Fruit fly (Drosophila melanogaster): Measurements from ENCODE around the gene CG14313.

Gene CG14313

DNA sequence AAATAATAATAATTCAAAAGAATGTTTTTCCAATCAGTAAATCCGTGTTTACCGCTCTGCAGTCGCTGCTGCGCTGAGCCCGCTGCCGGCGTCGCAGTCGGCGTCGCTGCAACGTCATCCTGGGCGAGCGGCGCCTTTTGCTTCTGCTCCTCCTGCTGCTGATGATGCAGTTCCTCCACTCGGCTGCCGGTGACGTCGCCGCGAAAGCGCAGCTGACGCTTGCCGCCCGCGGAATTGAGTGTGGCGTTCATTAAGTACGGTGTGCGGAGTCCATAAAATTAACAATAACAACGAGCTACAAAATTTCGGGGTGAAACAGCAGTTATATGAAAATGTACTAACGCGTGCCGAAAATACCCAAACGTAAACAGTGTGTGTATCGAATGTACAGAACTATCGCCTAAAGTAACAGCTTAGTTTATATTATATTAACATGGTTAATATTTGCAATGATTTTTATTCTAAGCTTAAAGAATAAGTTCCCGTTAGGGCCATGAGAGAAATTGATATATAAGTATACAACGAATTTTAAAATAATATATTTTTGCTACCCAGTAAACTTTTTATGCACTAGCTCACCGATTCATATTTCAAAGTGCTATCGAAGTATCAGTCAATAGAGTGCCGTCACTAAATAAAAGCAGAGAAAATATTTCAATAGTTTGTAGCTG lies 27.6 kb downstream of the CG14313 start, which contains the start of the genes CG7218 and Cbp20 (continued):
- peak; percentile 65 for TF ChIP-seq CG6689 (GFP tag; IDR thresholded peaks at IDR 0.05)
- TF ChIP-seq CG6791 (GFP tag; IDR thresholded peaks at IDR 0.05; ENCODE audit: partially characterized antibody), result peak; percentile 68
- peak; percentile 38 for TF ChIP-seq lbe (GFP tag; optimal IDR thresholded peaks at IDR 0.05)
- peak; percentile 83 for TF ChIP-seq CG14014 (GFP tag; IDR thresholded peaks at IDR 0.05)
- peak; percentile 85 for TF ChIP-seq CG16813 (GFP tag; IDR thresholded peaks at IDR 0.05; ENCODE audit: partially characterized antibody)
- peak; percentile 42 for TF ChIP-seq CG4282 (GFP tag; optimal IDR thresholded peaks at IDR 0.05)
- no peak for TF ChIP-seq pb (GFP tag; optimal IDR thresholded peaks at IDR 0.05)
- TF ChIP-seq CG1832 (GFP tag; optimal IDR thresholded peaks at IDR 0.05), result no peak
- TF ChIP-seq CG7357 (GFP tag; IDR thresholded peaks at IDR 0.05), result 0 out of 3 replicates have a peak, but pooled peaks have one; percentile 28
- peak; percentile 95 for TF ChIP-seq Adf1 (GFP tag; IDR thresholded peaks at IDR 0.05)
- no peak for TF ChIP-seq hkb (optimal IDR thresholded peaks at IDR 0.05)
- TF ChIP-seq hkb (GFP tag; IDR thresholded peaks at IDR 0.05), result peak; percentile 59
- TF ChIP-seq HLH3B (GFP tag; IDR thresholded peaks at IDR 0.05), result peak; percentile 68
- peak; percentile 10 for TF ChIP-seq gro (GFP tag; optimal IDR thresholded peaks at IDR 0.05)
- TF ChIP-seq CG7786 (GFP tag; optimal IDR thresholded peaks at IDR 0.05), result peak; percentile 48
- peak; percentile 82 for TF ChIP-seq vvl (GFP tag; IDR thresholded peaks at IDR 0.05)
- TF ChIP-seq da (GFP tag; optimal IDR thresholded peaks at IDR 0.05), result peak; percentile 2
- peak; percentile 85 for TF ChIP-seq CG12391 (tag; optimal IDR thresholded peaks at IDR 0.05)
- peak; percentile 26 for TF ChIP-seq CG4854 (GFP tag; optimal IDR thresholded peaks at IDR 0.05)
- peak; percentile 59 for TF ChIP-seq CG9727 (GFP tag; optimal IDR thresholded peaks at IDR 0.05)
- TF ChIP-seq CG6854 (GFP tag; optimal IDR thresholded peaks at IDR 0.05), result no peak
- no peak for TF ChIP-seq exex (tag; optimal IDR thresholded peaks at IDR 0.05)
- no peak for TF ChIP-seq CG9876 (GFP tag; optimal IDR thresholded peaks at IDR 0.05)
- peak; percentile 94 for TF ChIP-seq BEAF-32 (GFP tag; optimal IDR thresholded peaks at IDR 0.05)
- peak; percentile 61 for TF ChIP-seq CG13296 (GFP tag; optimal IDR thresholded peaks at IDR 0.05)
- TF ChIP-seq Pdp1 (GFP tag; optimal IDR thresholded peaks at IDR 0.05), result peak; percentile 58 to 71
- no peak for TF ChIP-seq eve (GFP tag; optimal IDR thresholded peaks at IDR 0.05)
- TF ChIP-seq lola (GFP tag; optimal IDR thresholded peaks at IDR 0.05), result peak in 1 of 3 experiments; percentile 60
- peak; percentile 50 for TF ChIP-seq nerfin-1 (tag; optimal IDR thresholded peaks at IDR 0.05)
- peak; percentile 69 for TF ChIP-seq CG13894 (tag; optimal IDR thresholded peaks at IDR 0.05)
- peak; percentile 62 for TF ChIP-seq chn (GFP tag; optimal IDR thresholded peaks at IDR 0.05)
- no peak for TF ChIP-seq CG15479 (GFP tag; optimal IDR thresholded peaks at IDR 0.05)
- TF ChIP-seq odd (GFP tag; optimal IDR thresholded peaks at IDR 0.05), result no peak
- TF ChIP-seq CG17361 (GFP tag; IDR thresholded peaks at IDR 0.05), result peak; percentile 80
- no peak for TF ChIP-seq grn (GFP tag; optimal IDR thresholded peaks at IDR 0.05)
- TF ChIP-seq Lpt (GFP tag; optimal IDR thresholded peaks at IDR 0.05), result no peak
- no peak for TF ChIP-seq HLHmδ (GFP tag; optimal IDR thresholded peaks at IDR 0.05)
- TF ChIP-seq tin (GFP tag; optimal IDR thresholded peaks at IDR 0.05), result peak; percentile 77
- TF ChIP-seq pros (GFP tag; optimal IDR thresholded peaks at IDR 0.05), result no peak
- peak; percentile 76 for TF ChIP-seq Max (GFP tag; optimal IDR thresholded peaks at IDR 0.05)
- TF ChIP-seq dpn (GFP tag; optimal IDR thresholded peaks at IDR 0.05), result peak; percentile 63 to 82
- peak; percentile 78 for TF ChIP-seq gem (tag; optimal IDR thresholded peaks at IDR 0.05)
- TF ChIP-seq C15 (GFP tag; IDR thresholded peaks at IDR 0.05), result 0 out of 3 replicates have a peak, but pooled peaks have one; percentile 5
- peak; percentile 64 for TF ChIP-seq phol (tag; optimal IDR thresholded peaks at IDR 0.05)
- TF ChIP-seq fru (optimal IDR thresholded peaks at IDR 0.05), result no peak
- peak; percentile 32 for TF ChIP-seq fu2 (GFP tag; optimal IDR thresholded peaks at IDR 0.05)
- TF ChIP-seq CG31365 (tag; optimal IDR thresholded peaks at IDR 0.05), result no peak
- peak; percentile 25 for TF ChIP-seq Elba2 (GFP tag; optimal IDR thresholded peaks at IDR 0.05)
- TF ChIP-seq Oli (tag; optimal IDR thresholded peaks at IDR 0.05), result peak; percentile 47
- peak; percentile 23; the same call in 1 of the 3 replicates for TF ChIP-seq croc (GFP tag; conservative IDR thresholded peaks at IDR 0.05)
